Fruit fly (Drosophila melanogaster) whole organism, embryonic: ENCODE data around the gene Mgat4a.

ENCODE experiments used
- CG12219 ChIP-seq: fragments of 200-800 bp; sonication (Bioruptor generic); optimal IDR thresholded peaks from 3 replicates; lab custom pipeline; 2018; ENCODE audit warnings: missing biosample characterization, mild to moderate bottlenecking, missing genetic modification characterization
- CG12942 ChIP-seq: fragments of 200-800 bp; sonication (Bioruptor generic); optimal IDR thresholded peaks from 3 replicates; lab custom pipeline; 2016; ENCODE audit warnings: missing biosample characterization, missing genetic modification characterization
- CG13424 ChIP-seq: fragments of 200-800 bp; sonication (Bioruptor generic); optimal IDR thresholded peaks from 2 replicates; lab custom pipeline; 2019; ENCODE audit warnings: missing biosample characterization, mild to moderate bottlenecking, missing genetic modification characterization, moderate library complexity
- CG14050 ChIP-seq: fragments of 200-800 bp; sonication (Bioruptor generic); IDR thresholded peaks from 3 replicates; pipeline ENCODE4 v1.3.6; 2022; ENCODE audit warnings: missing biosample characterization, missing genetic modification characterization
- CG15696 ChIP-seq: fragments of 200-800 bp; sonication (Bioruptor generic); optimal IDR thresholded peaks from 2 replicates; lab custom pipeline; 2019; ENCODE audit warnings: missing biosample characterization, mild to moderate bottlenecking, missing genetic modification characterization, moderate library complexity
- CG16863 ChIP-seq: fragments of 200-800 bp; sonication (Bioruptor generic); optimal IDR thresholded peaks from 3 replicates; lab custom pipeline; 2016; ENCODE audit warnings: missing biosample characterization, missing genetic modification characterization
- CG17186 ChIP-seq: fragments of 200-800 bp; sonication (Bioruptor generic); optimal IDR thresholded peaks from 3 replicates; lab custom pipeline; 2017; ENCODE audit warnings: missing biosample characterization, missing genetic modification reagents, missing genetic modification characterization
- CG18476 ChIP-seq: fragments of 200-800 bp; sonication (Bioruptor generic); optimal IDR thresholded peaks from 2 replicates; lab custom pipeline; 2016; ENCODE audit warnings: missing biosample characterization, mild to moderate bottlenecking, missing genetic modification characterization
- CG2889 ChIP-seq: fragments of 200-800 bp; sonication (Bioruptor generic); IDR thresholded peaks from 3 replicates; pipeline ENCODE4 v1.3.6; 2022; ENCODE audit warnings: missing biosample characterization, missing genetic modification characterization
- CG32532 ChIP-seq: fragments of 200-800 bp; sonication (Bioruptor generic); IDR thresholded peaks from 2 replicates; pipeline ENCODE4 v1.3.6; 2022; ENCODE audit warnings: missing biosample characterization, missing genetic modification characterization
- CG32772 ChIP-seq: fragments of 200-800 bp; sonication (Bioruptor generic); IDR thresholded peaks from 2 replicates; pipeline ENCODE4 v1.3.6; 2022; ENCODE audit warnings: missing biosample characterization, missing genetic modification characterization
- CG3726 ChIP-seq: fragments of 200-800 bp; sonication (Bioruptor generic); IDR thresholded peaks from 3 replicates; pipeline ENCODE4, ENCODE4 v1.3.6; 2022; ENCODE audit warnings: missing biosample characterization, missing genetic modification characterization
- CG3847 ChIP-seq: fragments of 200-800 bp; sonication (Bioruptor generic); IDR thresholded peaks from 2 replicates; pipeline ENCODE4 v1.3.6; 2022; ENCODE audit warnings: missing biosample characterization, missing genetic modification characterization
- CG8281 ChIP-seq: fragments of 200-800 bp; sonication (Bioruptor generic); optimal IDR thresholded peaks from 2 replicates; lab custom pipeline; 2018; ENCODE audit warnings: missing biosample characterization, mild to moderate bottlenecking, missing genetic modification characterization, moderate library complexity
- CG8924 ChIP-seq: fragments of 200-800 bp; optimal IDR thresholded peaks from 3 replicates; lab custom pipeline; 2019; ENCODE audit warnings: missing biosample characterization, mild to moderate bottlenecking, missing genetic modification characterization, moderate library complexity
- CG9215 ChIP-seq: fragments of 200-800 bp; sonication (Bioruptor generic); IDR thresholded peaks from 2 replicates; pipeline ENCODE4 v1.3.6; 2022; ENCODE audit warnings: missing biosample characterization, missing genetic modification characterization
- CG9437 ChIP-seq: fragments of 200-800 bp; sonication (Bioruptor generic); optimal IDR thresholded peaks from 2 replicates; lab custom pipeline; 2018; ENCODE audit warnings: missing biosample characterization, mild to moderate bottlenecking, missing genetic modification characterization
- CoRest ChIP-seq: fragments of 200-800 bp; sonication (Bioruptor generic); optimal IDR thresholded peaks from 3 replicates; lab custom pipeline; 2018; ENCODE audit warnings: missing biosample characterization, mild to moderate bottlenecking, missing genetic modification characterization, moderate library complexity
- D ChIP-seq, 2 experiments: fragments of 200-800 bp in 1 of 2; fragments of >200 bp in 1 of 2; sonication (Bioruptor generic) in 1 of 2; optimal IDR thresholded peaks; 2 replicates in 1 of 2; 3 replicates in 1 of 2; lab custom pipeline; 2017; ENCODE audit warnings: mild to moderate bottlenecking in 1 of 2, missing biosample characterization in 1 of 2, missing genetic modification characterization in 1 of 2, missing genetic modification reagents in 1 of 2
- Dll ChIP-seq: fragments of 200-800 bp; sonication (Bioruptor generic); IDR thresholded peaks from 4 replicates; pipeline ENCODE4 v1.3.6; 2022; ENCODE audit warnings: missing biosample characterization, missing genetic modification characterization; ENCODE audit not compliant: partially characterized antibody
- Elba2 ChIP-seq: fragments of 200-800 bp; sonication (Bioruptor generic); optimal IDR thresholded peaks from 3 replicates; lab custom pipeline; 2016; ENCODE audit warnings: missing biosample characterization, missing genetic modification characterization
- Ets97D ChIP-seq: fragments of 200-800 bp; sonication (Bioruptor generic); optimal IDR thresholded peaks from 3 replicates; lab custom pipeline; 2016; ENCODE audit warnings: missing biosample characterization, missing genetic modification characterization
- Gug ChIP-seq: fragments of 200-800 bp; sonication (Bioruptor generic); IDR thresholded peaks from 4 replicates; pipeline ENCODE4 v1.3.6; 2022; ENCODE audit warnings: missing biosample characterization, missing genetic modification characterization
- Med ChIP-seq: fragments of 200-800 bp; sonication (Bioruptor generic); peaks from one replicate; lab custom pipeline; 2016; ENCODE audit warnings: missing biosample characterization, missing genetic modification characterization, mild to moderate bottlenecking, inconsistent platforms, moderate library complexity
- Pdp1 ChIP-seq, 2 experiments: fragments of 200-800 bp; sonication (Bioruptor generic); optimal IDR thresholded peaks; 3 replicates each; lab custom pipeline; 2016; ENCODE audit warnings: missing biosample characterization in 2 of 2, missing genetic modification characterization in 2 of 2, mild to moderate bottlenecking in 1 of 2, moderate library complexity in 1 of 2
- Scr ChIP-seq: fragments of 200-800 bp; sonication (Bioruptor generic); IDR thresholded peaks from 2 replicates; pipeline ENCODE4 v1.3.6; 2022; ENCODE audit warnings: missing biosample characterization, missing genetic modification characterization; ENCODE audit not compliant: partially characterized antibody
- Xbp1 ChIP-seq: fragments of 200-800 bp; sonication (Bioruptor generic); optimal IDR thresholded peaks from 3 replicates; lab custom pipeline; 2016; ENCODE audit warnings: missing biosample characterization, mild to moderate bottlenecking, missing genetic modification characterization
- YL-1 ChIP-seq: fragments of 200-800 bp; sonication (Bioruptor generic); optimal IDR thresholded peaks from 3 replicates; lab custom pipeline; 2017; ENCODE audit warnings: missing biosample characterization, mild to moderate bottlenecking, missing genetic modification characterization
- ap ChIP-seq: fragments of 200-800 bp; sonication (Bioruptor generic); IDR thresholded peaks from 2 replicates; pipeline ENCODE4 v1.3.6; 2022; ENCODE audit warnings: missing biosample characterization, missing genetic modification characterization
- bowl ChIP-seq: fragments of 200-800 bp; sonication (Bioruptor generic); IDR thresholded peaks from 2 replicates; pipeline ENCODE4 v1.3.6; 2022; ENCODE audit warnings: missing biosample characterization, missing genetic modification characterization
- caup ChIP-seq: fragments of 200-800 bp; sonication (Bioruptor generic); optimal IDR thresholded peaks from 3 replicates; lab custom pipeline; 2017; ENCODE audit warnings: missing biosample characterization, mild to moderate bottlenecking, missing genetic modification characterization, moderate library complexity; ENCODE audit not compliant: severe bottlenecking
- chm ChIP-seq: fragments of 200-800 bp; sonication (Bioruptor generic); IDR thresholded peaks from 2 replicates; pipeline ENCODE4 v1.3.6; 2022; ENCODE audit warnings: missing biosample characterization, missing genetic modification characterization
- dmrt11E ChIP-seq: fragments of 200-800 bp; sonication (Bioruptor generic); optimal IDR thresholded peaks from 3 replicates; lab custom pipeline; 2018; ENCODE audit warnings: missing biosample characterization, mild to moderate bottlenecking, missing genetic modification characterization, moderate library complexity
- ham ChIP-seq: fragments of 200-800 bp; sonication (Bioruptor generic); IDR thresholded peaks from 2 replicates; pipeline ENCODE4 v1.3.6; 2022; ENCODE audit warnings: missing biosample characterization, missing genetic modification characterization
- hkb ChIP-seq, 2 experiments: fragments of 200-800 bp in 1 of 2; fragments of >200 bp in 1 of 2; sonication (Bioruptor generic) in 1 of 2; IDR thresholded peaks in 1 of 2; optimal IDR thresholded peaks in 1 of 2; 2 replicates each; pipeline versions ENCODE4 v1.3.6 to Lab custom; 2017 to 2022; ENCODE audit warnings: missing biosample characterization in 1 of 2, missing genetic modification characterization in 1 of 2
- insv ChIP-seq, 2 experiments: fragments of 200-800 bp; sonication (Bioruptor generic); optimal IDR thresholded peaks; 3 replicates each; lab custom pipeline; 2016 to 2018; ENCODE audit warnings: missing biosample characterization in 2 of 2, missing genetic modification characterization in 2 of 2
- mam ChIP-seq: fragments of 200-800 bp; sonication (Bioruptor generic); optimal IDR thresholded peaks from 3 replicates; lab custom pipeline; 2016; ENCODE audit warnings: missing biosample characterization, missing genetic modification characterization
- phol ChIP-seq: fragments of 200-800 bp; sonication (Bioruptor generic); optimal IDR thresholded peaks from 3 replicates; lab custom pipeline; 2018; ENCODE audit warnings: missing biosample characterization, mild to moderate bottlenecking, missing genetic modification characterization, moderate library complexity
- prd ChIP-seq, 3 experiments: fragments of >200 bp in 2 of 3; fragments of 200-800 bp in 1 of 3; sonication (Bioruptor generic) in 1 of 3; optimal IDR thresholded peaks in 2 of 3; IDR thresholded peaks in 1 of 3; 2 replicates in 2 of 3; 3 replicates in 1 of 3; pipeline versions ENCODE4 v1.3.6 to Lab custom; 2017 to 2022; ENCODE audit warnings: missing biosample characterization in 1 of 3, missing genetic modification characterization in 1 of 3
- pros ChIP-seq: fragments of 200-800 bp; sonication (Bioruptor generic); optimal IDR thresholded peaks from 3 replicates; lab custom pipeline; 2019; ENCODE audit warnings: missing biosample characterization, mild to moderate bottlenecking, missing genetic modification characterization, moderate library complexity
- pzg ChIP-seq: fragments of 200-800 bp; sonication (Bioruptor generic); optimal IDR thresholded peaks from 3 replicates; lab custom pipeline; 2018; ENCODE audit warnings: missing biosample characterization, mild to moderate bottlenecking, missing genetic modification characterization, moderate library complexity
- scrt ChIP-seq: fragments of 200-800 bp; sonication (Bioruptor generic); optimal IDR thresholded peaks from 2 replicates; lab custom pipeline; 2018; ENCODE audit warnings: missing biosample characterization, mild to moderate bottlenecking, missing genetic modification characterization, moderate library complexity
- sens ChIP-seq: fragments of 200-800 bp; sonication (Bioruptor generic); peaks from one replicate; lab custom pipeline; 2016; ENCODE audit warnings: missing biosample characterization, missing genetic modification characterization
- sisA ChIP-seq: fragments of 200-800 bp; sonication (Bioruptor generic); IDR thresholded peaks from 2 replicates; pipeline ENCODE4 v1.3.6; 2022; ENCODE audit warnings: missing biosample characterization, missing genetic modification characterization
- trem ChIP-seq: fragments of 200-800 bp; optimal IDR thresholded peaks from 3 replicates; lab custom pipeline; 2019; ENCODE audit warnings: missing biosample characterization, mild to moderate bottlenecking, missing genetic modification characterization, moderate library complexity

The Mgat4a gene

dm6 chr3L:14775711-14776660 is 14.2 kb downstream of the Mgat4a start, which contains the start of gene mop:
Gene mop (minus strand): TSS chr3L:14776129.
- TF ChIP-seq CG3726 (GFP tag; lab: Robert Waterston, UW) = no peak
- peak; percentile 60 for TF ChIP-seq sens (GFP tag; lab: Kevin White, UChicago)
- TF ChIP-seq CG32532 (GFP tag; lab: Robert Waterston, UW) = peak; percentile 80
- peak; percentile 53 for TF ChIP-seq CG13424 (tag; lab: Kevin White, UChicago)
- TF ChIP-seq dmrt11E (tag; lab: Kevin White, UChicago) = peak; percentile 35
- TF ChIP-seq scrt (GFP tag; lab: Kevin White, UChicago) = peak; percentile 24
- peak; percentile 72; the same call in 1 of the 2 replicates for TF ChIP-seq chm (GFP tag; lab: Robert Waterston, UW)
- TF ChIP-seq CG12942 = no peak
- TF ChIP-seq CG3847 (GFP tag; lab: Robert Waterston, UW) = peak; percentile 50; the same call in 1 of the 2 replicates
- peak; percentile 79 for TF ChIP-seq Med (GFP tag; lab: Kevin White, UChicago)
- peak; percentile 28 for TF ChIP-seq CG18476 (GFP tag; lab: Kevin White, UChicago)
- peak; percentile 4 for TF ChIP-seq caup (GFP tag; lab: Kevin White, UChicago)
- TF ChIP-seq hkb (optimal IDR thresholded peaks at IDR 0.05; lab: Kevin White, UChicago) = no peak
- peak; percentile 62; the same call in 1 of the 2 replicates for TF ChIP-seq hkb (GFP tag; IDR thresholded peaks at IDR 0.05; lab: Robert Waterston, UW)
- TF ChIP-seq CG12219 = no peak
- peak; percentile 54 for TF ChIP-seq pzg (GFP tag; lab: Kevin White, UChicago)
- TF ChIP-seq CG16863 = peak; percentile 97
- peak; percentile 43; the same call in 1 of the 2 replicates for TF ChIP-seq ap (GFP tag; lab: Robert Waterston, UW)
- TF ChIP-seq sisA (GFP tag; lab: Robert Waterston, UW) = peak; percentile 37
- TF ChIP-seq pros (GFP tag; lab: Kevin White, UChicago) = no peak
- TF ChIP-seq Ets97D (GFP tag; lab: Kevin White, UChicago) = peak; percentile 44
- peak; percentile 42 for TF ChIP-seq Elba2 (GFP tag; lab: Kevin White, UChicago)
- TF ChIP-seq YL-1 (GFP tag; lab: Kevin White, UChicago) = peak; percentile 57
- TF ChIP-seq prd (optimal IDR thresholded peaks at IDR 0.05; lab: Kevin White, UChicago) = no peak
- peak; percentile 73 for TF ChIP-seq prd (GFP tag; IDR thresholded peaks at IDR 0.05; lab: Robert Waterston, UW)
- TF ChIP-seq Dll (GFP tag; lab: Robert Waterston, UW) = peak; percentile 74; the same call in 3 of the 4 replicates
- peak; percentile 71 for TF ChIP-seq phol (tag; lab: Kevin White, UChicago)
- TF ChIP-seq CG32772 (GFP tag; lab: Robert Waterston, UW) = peak; percentile 58; the same call in 1 of the 2 replicates
- peak; percentile 71 for TF ChIP-seq Scr (GFP tag; lab: Robert Waterston, UW)
- peak; percentile 34 for TF ChIP-seq CG15696 (tag; lab: Kevin White, UChicago)
- TF ChIP-seq CG17186 = no peak
- TF ChIP-seq mam = peak; percentile 28
- no peak for TF ChIP-seq ham (GFP tag; lab: Robert Waterston, UW)
- TF ChIP-seq Xbp1 (GFP tag; lab: Kevin White, UChicago) = peak; percentile 28
- TF ChIP-seq insv (GFP tag; optimal IDR thresholded peaks at IDR 0.05; lab: Kevin White, UChicago) = peak; percentile 92 to 98
- peak; percentile 6 for TF ChIP-seq CG9437 (GFP tag; lab: Kevin White, UChicago)
- 0 out of 3 replicates have a peak, but pooled peaks have one; percentile 19 for TF ChIP-seq CG2889
- TF ChIP-seq D (optimal IDR thresholded peaks at IDR 0.05; lab: Kevin White, UChicago) = peak; percentile 10
- no peak for TF ChIP-seq D (GFP tag; optimal IDR thresholded peaks at IDR 0.05; lab: Kevin White, UChicago)
- TF ChIP-seq Gug (GFP tag; lab: Robert Waterston, UW) = peak; percentile 8; the same call in 1 of the 4 replicates
- TF ChIP-seq CG8281 (tag; lab: Kevin White, UChicago) = no peak
- peak; percentile 41; the same call in 2 of the 3 replicates for TF ChIP-seq CG14050 (GFP tag; lab: Robert Waterston, UW)
- TF ChIP-seq bowl (GFP tag; lab: Robert Waterston, UW) = no peak
- peak; percentile 67 for TF ChIP-seq CG8924 (tag; lab: Kevin White, UChicago)
- peak; percentile 23; the same call in 1 of the 2 replicates for TF ChIP-seq CG9215 (GFP tag; lab: Robert Waterston, UW)
- peak; percentile 14 for TF ChIP-seq trem (tag; lab: Kevin White, UChicago)
- TF ChIP-seq Pdp1 (GFP tag; optimal IDR thresholded peaks at IDR 0.05; lab: Kevin White, UChicago) = peak in 1 of 2 experiments; percentile 15
- TF ChIP-seq CoRest (tag; lab: Kevin White, UChicago) = peak; percentile 12
